Fruit fly (Drosophila melanogaster): ENCODE measurements around the gene Jwa.

Jwa gene

dm6 chr2L:18665952-18666606 is 39.4 kb downstream of the Jwa start (continued):
- TF ChIP-seq CG11696 (GFP tag; IDR thresholded peaks at IDR 0.05): 0 out of 2 replicates have a peak, but pooled peaks have one; percentile 13
- no peak for TF ChIP-seq trem (tag; optimal IDR thresholded peaks at IDR 0.05)
- TF ChIP-seq CG30020 (tag; optimal IDR thresholded peaks at IDR 0.05): no peak
- no peak for TF ChIP-seq Fer2 (tag; optimal IDR thresholded peaks at IDR 0.05)
- no peak for TF ChIP-seq gro (GFP tag; optimal IDR thresholded peaks at IDR 0.05)
- no peak for TF ChIP-seq Nf-YB (GFP tag; optimal IDR thresholded peaks at IDR 0.05)
- TF ChIP-seq CG7556 (GFP tag; optimal IDR thresholded peaks at IDR 0.05): no peak
- peak; percentile 56 for TF ChIP-seq CG8290 (GFP tag; optimal IDR thresholded peaks at IDR 0.05)
- no peak for TF ChIP-seq CG8290 (tag; optimal IDR thresholded peaks at IDR 0.05)
- peak; percentile 59 for TF ChIP-seq CG32772 (GFP tag; IDR thresholded peaks at IDR 0.05)
- TF ChIP-seq gcm (GFP tag; optimal IDR thresholded peaks at IDR 0.05): no peak
- TF ChIP-seq CG17802 (tag; optimal IDR thresholded peaks at IDR 0.05): peak; percentile 37
- peak; percentile 34 for TF ChIP-seq CG4424 (GFP tag; optimal IDR thresholded peaks at IDR 0.05)
- 0 out of 3 replicates have a peak, but pooled peaks have one; percentile 45 for TF ChIP-seq ken (GFP tag; IDR thresholded peaks at IDR 0.05)
- no peak for TF ChIP-seq CG1233 (GFP tag; optimal IDR thresholded peaks at IDR 0.05)
- no peak for TF ChIP-seq corto (GFP tag; optimal IDR thresholded peaks at IDR 0.05)
- TF ChIP-seq CG15011 (GFP tag; optimal IDR thresholded peaks at IDR 0.05): no peak
- peak; percentile 45 for TF ChIP-seq maf-S (GFP tag; optimal IDR thresholded peaks at IDR 0.05)
- no peak for TF ChIP-seq BtbVII (GFP tag; optimal IDR thresholded peaks at IDR 0.05)
- TF ChIP-seq Awh (GFP tag; IDR thresholded peaks at IDR 0.05): peak; percentile 34; the same call in 1 of the 2 replicates
- no peak for TF ChIP-seq fru (optimal IDR thresholded peaks at IDR 0.05)
- TF ChIP-seq cas (GFP tag; IDR thresholded peaks at IDR 0.05): no peak
- TF ChIP-seq nerfin-1 (tag; optimal IDR thresholded peaks at IDR 0.05): no peak
- TF ChIP-seq Dp (GFP tag; optimal IDR thresholded peaks at IDR 0.05): peak; percentile 24
- TF ChIP-seq tap (tag; optimal IDR thresholded peaks at IDR 0.05): no peak
- TF ChIP-seq pum (GFP tag; optimal IDR thresholded peaks at IDR 0.05): peak; percentile 22
- TF ChIP-seq CG7839 (tag; optimal IDR thresholded peaks at IDR 0.05): no peak
- no peak for TF ChIP-seq CG12071 (GFP tag; optimal IDR thresholded peaks at IDR 0.05)
- peak; percentile 30 for TF ChIP-seq CG8089 (GFP tag; optimal IDR thresholded peaks at IDR 0.05)
- peak; percentile 95 for TF ChIP-seq CG2199 (GFP tag; IDR thresholded peaks at IDR 0.05)
- TF ChIP-seq fd102C (GFP tag; optimal IDR thresholded peaks at IDR 0.05): no peak
- TF ChIP-seq CG6683 (GFP tag; optimal IDR thresholded peaks at IDR 0.05): no peak
- no peak for TF ChIP-seq lbe (GFP tag; optimal IDR thresholded peaks at IDR 0.05)
- no peak for TF ChIP-seq CG9437 (GFP tag; optimal IDR thresholded peaks at IDR 0.05)
- peak; percentile 58; the same call in 1 of the 2 replicates for TF ChIP-seq CG6272 (GFP tag; IDR thresholded peaks at IDR 0.05)
- TF ChIP-seq CG3726 (GFP tag; IDR thresholded peaks at IDR 0.05): no peak
- TF ChIP-seq CG14667 (GFP tag; IDR thresholded peaks at IDR 0.05): peak; percentile 67
- no peak for TF ChIP-seq CG13296 (GFP tag; optimal IDR thresholded peaks at IDR 0.05)
- TF ChIP-seq CG6689 (GFP tag; IDR thresholded peaks at IDR 0.05): no peak
- no peak for TF ChIP-seq stc (GFP tag; IDR thresholded peaks at IDR 0.05)
- peak; percentile 19 for TF ChIP-seq CG18619 (GFP tag; optimal IDR thresholded peaks at IDR 0.05)
- no peak for TF ChIP-seq CG1603 (tag; optimal IDR thresholded peaks at IDR 0.05)
- TF ChIP-seq CG30431 (GFP tag; optimal IDR thresholded peaks at IDR 0.05): no peak
- peak in 1 of 2 experiments; percentile 2 for TF ChIP-seq Hr51 (GFP tag; optimal IDR thresholded peaks at IDR 0.05)
- peak; percentile 49 for TF ChIP-seq Meics (GFP tag; optimal IDR thresholded peaks at IDR 0.05)
- TF ChIP-seq Neu2 (GFP tag; optimal IDR thresholded peaks at IDR 0.05; ENCODE audit: borderline replicate concordance): no peak
- TF ChIP-seq CG34422 (GFP tag; IDR thresholded peaks at IDR 0.05): peak; percentile 67
- TF ChIP-seq CG1647 (GFP tag; optimal IDR thresholded peaks at IDR 0.05): no peak
- no peak for TF ChIP-seq CG12299 (tag; optimal IDR thresholded peaks at IDR 0.05)
- no peak for TF ChIP-seq BEAF-32 (GFP tag; optimal IDR thresholded peaks at IDR 0.05)
- peak; percentile 19 for TF ChIP-seq CG1792 (GFP tag; optimal IDR thresholded peaks at IDR 0.05)

Measured in whole organism, embryonic.